Worm (Caenorhabditis elegans) whole organism, L1 larva: ENCODE results near the gene B0001.5.

Source experiments
- C34B4.2 ChIP-seq: sonication (generic microtip); optimal IDR thresholded peaks from 2 replicates; lab custom pipeline; 2017; ENCODE audit warnings: mild to moderate bottlenecking, missing genetic modification characterization, missing compliant biosample characterization
- Y116A8C.19 ChIP-seq: sonication (generic microtip); optimal IDR thresholded peaks from 2 replicates; lab custom pipeline; 2016; ENCODE audit warnings: missing compliant biosample characterization, missing genetic modification characterization, borderline replicate concordance
- aha-1 ChIP-seq: fragments of 150-350 bp; optimal IDR thresholded peaks from 2 replicates; lab custom pipeline; 2014; ENCODE audit warnings: missing biosample characterization, missing genetic modification characterization
- alr-1 ChIP-seq: fragments of 200-800 bp; sonication (Bioruptor generic); optimal IDR thresholded peaks from 2 replicates; lab custom pipeline; 2018; ENCODE audit warnings: borderline replicate concordance, mild to moderate bottlenecking, missing genetic modification characterization, missing compliant biosample characterization
- aly-2 ChIP-seq: fragments of 150-350 bp; optimal IDR thresholded peaks from 2 replicates; lab custom pipeline; 2014; ENCODE audit warnings: missing biosample characterization, missing genetic modification characterization
- blmp-1 ChIP-seq: fragments of 150-350 bp; optimal IDR thresholded peaks from 2 replicates; lab custom pipeline; 2014; ENCODE audit warnings: missing biosample characterization, missing genetic modification characterization
- ceh-63 ChIP-seq: fragments of 200-800 bp; sonication (Bioruptor generic); optimal IDR thresholded peaks from 2 replicates; lab custom pipeline; 2018; ENCODE audit warnings: mild to moderate bottlenecking, missing genetic modification characterization, missing compliant biosample characterization
- ceh-8 ChIP-seq: fragments of 200-800 bp; sonication (Bioruptor generic); optimal IDR thresholded peaks from 2 replicates; lab custom pipeline; 2018; ENCODE audit warnings: mild to moderate bottlenecking, missing genetic modification characterization, moderate library complexity, missing compliant biosample characterization
- dpl-1 ChIP-seq, 3 experiments: fragments of 150-350 bp in 2 of 3; sonication (generic microtip) in 1 of 3; optimal IDR thresholded peaks; 2 replicates each; lab custom pipeline; 2014 to 2017; ENCODE audit warnings: missing biosample characterization in 3 of 3, missing genetic modification characterization in 3 of 3, missing genetic modification reagents in 3 of 3
- dsc-1 ChIP-seq: sonication (generic microtip); optimal IDR thresholded peaks from 2 replicates; lab custom pipeline; 2016; ENCODE audit warnings: mild to moderate bottlenecking, missing genetic modification characterization, missing compliant biosample characterization
- efl-1 ChIP-seq, 4 experiments: fragments of 150-350 bp; optimal IDR thresholded peaks in 3 of 4; peaks in 1 of 4; 1 replicate in 1 of 4; 2 replicates in 3 of 4; lab custom pipeline; 2014; ENCODE audit warnings: missing biosample characterization in 2 of 4, missing genetic modification characterization in 2 of 4, missing genetic modification reagents in 2 of 4
- egl-27 ChIP-seq, 2 experiments: fragments of 150-350 bp in 1 of 2; sonication (generic microtip); optimal IDR thresholded peaks; 3 replicates each; lab custom pipeline; 2017 to 2018; ENCODE audit warnings: missing biosample characterization in 2 of 2, missing genetic modification characterization in 2 of 2, missing genetic modification reagents in 2 of 2
- elt-3 ChIP-seq, 6 experiments: fragments of 150-350 bp in 1 of 6; sonication (generic microtip); optimal IDR thresholded peaks; 2 replicates each; lab custom pipeline; 2017 to 2018; ENCODE audit warnings: missing biosample characterization in 6 of 6, missing genetic modification characterization in 6 of 6, inconsistent platforms in 1 of 6
- ets-5 ChIP-seq: fragments of 200-800 bp; sonication (Bioruptor generic); IDR thresholded peaks from 2 replicates; pipeline ENCODE4 v1.3.6; 2022; ENCODE audit warnings: missing genetic modification characterization, missing compliant biosample characterization
- fkh-4 ChIP-seq: sonication (generic microtip); optimal IDR thresholded peaks from 2 replicates; lab custom pipeline; 2016; ENCODE audit warnings: missing compliant biosample characterization, missing genetic modification characterization, borderline replicate concordance
- fos-1 ChIP-seq: fragments of 150-350 bp; optimal IDR thresholded peaks from 2 replicates; lab custom pipeline; 2014; ENCODE audit warnings: missing biosample characterization, missing genetic modification characterization
- grh-1 ChIP-seq: fragments of 200-800 bp; sonication (Bioruptor generic); IDR thresholded peaks from 2 replicates; pipeline ENCODE4 v1.3.6; 2022; ENCODE audit warnings: missing genetic modification reagents, missing genetic modification characterization, missing compliant biosample characterization
- hlh-17 ChIP-seq: fragments of 200-800 bp; sonication (Bioruptor generic); optimal IDR thresholded peaks from 2 replicates; lab custom pipeline; 2018; ENCODE audit warnings: missing genetic modification characterization, mild to moderate bottlenecking, missing compliant biosample characterization, moderate library complexity, borderline replicate concordance
- hlh-4 ChIP-seq: sonication (generic microtip); optimal IDR thresholded peaks from 2 replicates; lab custom pipeline; 2016; ENCODE audit warnings: mild to moderate bottlenecking, missing genetic modification characterization, missing compliant biosample characterization
- irx-1 ChIP-seq: sonication (generic microtip); optimal IDR thresholded peaks from 2 replicates; lab custom pipeline; 2016; ENCODE audit warnings: missing genetic modification characterization, missing compliant biosample characterization
- lin-13 ChIP-seq: fragments of 150-350 bp; optimal IDR thresholded peaks from 2 replicates; lab custom pipeline; 2014; ENCODE audit warnings: missing biosample characterization, missing genetic modification reagents, missing genetic modification characterization
- lin-15B ChIP-seq: fragments of 150-350 bp; sonication (generic microtip); optimal IDR thresholded peaks from 3 replicates; lab custom pipeline; 2014; ENCODE audit warnings: missing biosample characterization, missing genetic modification characterization
- lin-35 ChIP-seq, 2 experiments: fragments of 150-350 bp; optimal IDR thresholded peaks; 2 replicates each; lab custom pipeline; 2014; ENCODE audit warnings: missing biosample characterization in 2 of 2, missing genetic modification characterization in 2 of 2, missing genetic modification reagents in 2 of 2
- lin-39 ChIP-seq: fragments of 150-350 bp; optimal IDR thresholded peaks from 2 replicates; lab custom pipeline; 2014; ENCODE audit warnings: missing biosample characterization, missing genetic modification reagents, missing genetic modification characterization
- lsy-2 ChIP-seq, 2 experiments: fragments of 150-350 bp; optimal IDR thresholded peaks; 2 replicates each; lab custom pipeline; 2014; ENCODE audit warnings: missing biosample characterization in 2 of 2, missing genetic modification characterization in 2 of 2
- mdl-1 ChIP-seq, 2 experiments: fragments of 150-350 bp; optimal IDR thresholded peaks; 2 replicates each; lab custom pipeline; 2014 to 2017; ENCODE audit warnings: missing biosample characterization in 2 of 2, missing genetic modification characterization in 2 of 2, inconsistent platforms in 1 of 2
- mef-2 ChIP-seq: fragments of 150-350 bp; optimal IDR thresholded peaks from 2 replicates; lab custom pipeline; 2014; ENCODE audit warnings: missing biosample characterization, missing genetic modification characterization
- mep-1 ChIP-seq: fragments of 150-350 bp; optimal IDR thresholded peaks from 2 replicates; lab custom pipeline; 2014; ENCODE audit warnings: missing biosample characterization, missing genetic modification characterization
- nhr-20 ChIP-seq: sonication (generic microtip); optimal IDR thresholded peaks from 2 replicates; lab custom pipeline; 2016; ENCODE audit warnings: mild to moderate bottlenecking, missing genetic modification characterization, missing compliant biosample characterization
- nhr-47 ChIP-seq: sonication (generic microtip); optimal IDR thresholded peaks from 2 replicates; lab custom pipeline; 2016; ENCODE audit warnings: mild to moderate bottlenecking, missing genetic modification characterization, moderate library complexity, missing compliant biosample characterization
- nhr-76 ChIP-seq: sonication (generic microtip); optimal IDR thresholded peaks from 2 replicates; lab custom pipeline; 2017; ENCODE audit warnings: missing biosample characterization, missing genetic modification characterization
- nhr-77 ChIP-seq: fragments of 150-350 bp; optimal IDR thresholded peaks from 2 replicates; lab custom pipeline; 2014; ENCODE audit warnings: missing biosample characterization, missing genetic modification characterization
- nhr-85 ChIP-seq: sonication (generic microtip); peaks from one replicate; lab custom pipeline; 2016; ENCODE audit warnings: missing genetic modification characterization, inconsistent platforms, missing compliant biosample characterization
- pag-3 ChIP-seq: sonication (generic microtip); optimal IDR thresholded peaks from 2 replicates; lab custom pipeline; 2017; ENCODE audit warnings: missing genetic modification characterization, mild to moderate bottlenecking, missing compliant biosample characterization, antibody characterized with exemption, borderline replicate concordance; ENCODE audit not compliant: insufficient read depth
- pax-3 ChIP-seq: fragments of 200-800 bp; sonication (Bioruptor generic); optimal IDR thresholded peaks from 2 replicates; lab custom pipeline; 2018; ENCODE audit warnings: mild to moderate bottlenecking, missing genetic modification characterization, moderate library complexity, missing compliant biosample characterization
- rnt-1 ChIP-seq: sonication (generic microtip); optimal IDR thresholded peaks from 2 replicates; lab custom pipeline; 2016; ENCODE audit warnings: mild to moderate bottlenecking, missing genetic modification characterization, moderate library complexity, missing compliant biosample characterization
- snpc-4 ChIP-seq: fragments of 150-350 bp; optimal IDR thresholded peaks from 2 replicates; lab custom pipeline; 2014; ENCODE audit warnings: missing biosample characterization, missing genetic modification characterization
- snu-23 ChIP-seq: sonication (generic microtip); optimal IDR thresholded peaks from 2 replicates; lab custom pipeline; 2016; ENCODE audit warnings: missing genetic modification characterization, missing compliant biosample characterization
- tbx-2 ChIP-seq: sonication (generic microtip); optimal IDR thresholded peaks from 2 replicates; lab custom pipeline; 2016; ENCODE audit warnings: missing genetic modification characterization, missing compliant biosample characterization
- unc-30 ChIP-seq: sonication (generic microtip); optimal IDR thresholded peaks from 2 replicates; lab custom pipeline; 2017; ENCODE audit warnings: missing biosample characterization, missing genetic modification characterization
- unc-62 ChIP-seq: fragments of 150-350 bp; optimal IDR thresholded peaks from 2 replicates; lab custom pipeline; 2014; ENCODE audit warnings: missing biosample characterization, missing genetic modification reagents, missing genetic modification characterization
- unc-86 ChIP-seq: sonication (generic microtip); optimal IDR thresholded peaks from 2 replicates; lab custom pipeline; 2016; ENCODE audit warnings: missing genetic modification characterization, missing compliant biosample characterization
- unc-98 ChIP-seq: fragments of 200-800 bp; sonication (Bioruptor generic); IDR thresholded peaks from 2 replicates; pipeline ENCODE4 v1.3.6; 2022; ENCODE audit warnings: missing genetic modification characterization, missing compliant biosample characterization
- vab-15 ChIP-seq: sonication (generic microtip); optimal IDR thresholded peaks from 2 replicates; lab custom pipeline; 2017; ENCODE audit warnings: missing genotype, mild to moderate bottlenecking, missing genetic modification characterization, missing compliant biosample characterization
- zag-1 ChIP-seq: fragments of 150-350 bp; optimal IDR thresholded peaks from 2 replicates; lab custom pipeline; 2014; ENCODE audit warnings: missing biosample characterization, missing genetic modification characterization
- zip-4 ChIP-seq: fragments of 200-800 bp; sonication (Bioruptor generic); optimal IDR thresholded peaks from 2 replicates; lab custom pipeline; 2018; ENCODE audit warnings: mild to moderate bottlenecking, missing genetic modification characterization, moderate library complexity, missing compliant biosample characterization

Gene B0001.5

DNA sequence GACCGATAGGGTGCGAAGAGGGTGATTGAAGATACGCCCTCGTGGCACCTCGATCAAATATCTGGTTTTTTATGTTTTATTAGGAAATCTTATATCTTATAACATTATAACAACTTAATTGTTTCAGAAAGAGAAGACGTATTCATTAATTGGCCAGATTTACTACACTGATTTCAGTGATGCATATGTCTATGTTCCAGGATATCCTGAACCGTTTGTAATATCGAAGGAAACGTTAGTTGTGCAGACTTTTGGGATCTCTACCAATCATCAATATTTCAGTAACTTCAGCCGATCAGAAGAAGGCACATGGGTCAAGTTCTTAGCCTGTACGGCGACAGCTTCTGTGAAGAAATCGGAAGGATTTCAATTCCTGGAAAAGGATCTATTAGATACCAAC, 17.3 kb upstream of the B0001.5 start (continued):
- no peak for TF ChIP-seq hlh-17
- TF ChIP-seq, all 84 proteins: peak for 0

DNA sequence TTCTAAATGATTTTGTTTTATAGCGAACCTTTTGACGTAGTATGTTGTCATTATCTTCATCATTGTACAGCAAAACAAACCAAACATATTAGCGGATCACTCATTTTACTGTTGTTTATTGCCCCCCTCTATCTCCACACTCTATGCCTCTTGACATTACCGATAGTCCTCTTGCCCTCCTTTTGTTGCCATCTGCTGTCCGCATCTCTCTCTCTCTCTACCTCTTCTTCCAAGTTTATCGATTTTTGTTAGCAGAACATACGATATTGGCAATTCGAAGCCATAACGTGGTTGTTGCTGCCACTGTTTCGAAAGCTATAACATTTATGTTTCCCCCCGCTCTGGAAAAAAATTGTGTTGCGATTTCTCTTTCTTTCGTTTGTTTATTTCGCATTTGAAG, 14.8 kb upstream of the B0001.5 start:
- TF ChIP-seq ceh-63 (no peak), elt-3 (tag; optimal IDR thresholded peaks at IDR 0.05; lab: Kevin White, UChicago) (peak in 1 of 6 experiments; percentile 7), mep-1 (tag; lab: Kevin White, UChicago) (peak; percentile 9), lin-35 (GFP tag; optimal IDR thresholded peaks at IDR 0.05; lab: Kevin White, UChicago) (peak in 1 of 2 experiments; percentile 2), zag-1 (tag; lab: Kevin White, UChicago) (no peak), nhr-85 (tag; lab: Kevin White, UChicago) (peak; percentile 40)

DNA sequence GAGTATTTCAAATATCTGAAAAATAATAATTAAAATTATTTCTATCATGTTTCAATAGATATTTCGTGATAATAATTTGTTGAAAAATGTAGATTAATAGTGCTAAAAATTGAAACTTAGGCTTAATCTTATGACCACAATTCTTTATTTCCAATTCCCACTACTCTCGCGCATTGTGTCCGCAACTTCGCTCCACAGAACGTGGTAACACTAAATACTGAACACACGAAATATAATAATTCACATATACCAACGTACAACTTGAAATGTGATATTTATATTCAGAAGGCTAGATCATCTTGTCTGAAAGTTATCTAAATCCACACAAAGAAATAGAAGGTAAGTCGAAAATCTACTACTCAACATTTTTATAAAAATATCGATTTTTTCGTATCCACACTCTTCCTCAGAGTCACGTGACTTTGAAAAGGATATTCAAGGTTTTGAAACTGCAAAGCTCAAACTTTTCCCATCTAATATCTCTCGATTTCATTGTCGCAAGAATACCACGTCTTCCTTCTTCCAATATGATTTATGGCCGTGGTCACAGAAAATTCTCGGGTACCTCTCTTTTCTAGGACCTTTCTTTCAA, 13.6 kb upstream of the B0001.5 start, which contains the start of gene eri-12:
TSS of gene eri-12 (plus strand) at position 197 of the 592 bp plus-strand sequence.
- TF ChIP-seq fkh-4 (no peak), dsc-1 (no peak), C34B4.2 (tag; lab: Kevin White, UChicago) (no peak), egl-27 (tag; optimal IDR thresholded peaks at IDR 0.05; lab: Kevin White, UChicago) (no peak), unc-30 (tag; lab: Kevin White, UChicago) (no peak), mdl-1 (tag; optimal IDR thresholded peaks at IDR 0.05; lab: Kevin White, UChicago) (no peak), pax-3 (no peak), zip-4 (GFP tag; lab: Kevin White, UChicago) (no peak), unc-86 (tag; lab: Kevin White, UChicago) (no peak), lsy-2 (tag; optimal IDR thresholded peaks at IDR 0.05; lab: Kevin White, UChicago) (peak in 1 of 2 experiments; percentile 15), lin-35 (GFP tag; optimal IDR thresholded peaks at IDR 0.05; lab: Kevin White, UChicago) (peak in 1 of 2 experiments; percentile 78), grh-1 (GFP tag; lab: Robert Waterston, UW) (no peak), dpl-1 (GFP tag; optimal IDR thresholded peaks at IDR 0.05; lab: Kevin White, UChicago) (peak in 2 of 3 experiments; percentile 44 to 71), unc-98 (GFP tag; lab: Robert Waterston, UW) (no peak), pag-3 (tag; lab: Kevin White, UChicago) (no peak), Y116A8C.19 (tag; lab: Kevin White, UChicago) (no peak), lin-13 (GFP tag; lab: Kevin White, UChicago) (no peak), alr-1 (no peak), nhr-76 (tag; lab: Kevin White, UChicago) (no peak), nhr-20 (tag; lab: Kevin White, UChicago) (no peak), unc-62 (GFP tag; lab: Kevin White, UChicago) (no peak), aly-2 (tag; lab: Kevin White, UChicago) (no peak), nhr-47 (tag; lab: Kevin White, UChicago) (no peak), snpc-4 (tag; lab: Kevin White, UChicago) (no peak), ceh-63 (no peak), mep-1 (tag; lab: Kevin White, UChicago) (peak; percentile 30), blmp-1 (tag; lab: Kevin White, UChicago) (peak; percentile 2), lin-15B (tag; lab: Kevin White, UChicago) (no peak), snu-23 (GFP tag; lab: Kevin White, UChicago) (no peak), lin-39 (no peak), hlh-17 (no peak), tbx-2 (tag; lab: Kevin White, UChicago) (no peak), vab-15 (tag; lab: Kevin White, UChicago) (no peak), irx-1 (tag; lab: Kevin White, UChicago) (no peak), mef-2 (tag; lab: Kevin White, UChicago) (no peak), elt-3 (tag; optimal IDR thresholded peaks at IDR 0.05; lab: Kevin White, UChicago) (no peak), rnt-1 (tag; lab: Kevin White, UChicago) (no peak), ets-5 (GFP tag; lab: Robert Waterston, UW) (no peak), aha-1 (tag; lab: Kevin White, UChicago) (no peak), nhr-77 (tag; lab: Kevin White, UChicago) (no peak), hlh-4 (tag; lab: Kevin White, UChicago) (no peak), fos-1 (tag; lab: Kevin White, UChicago) (no peak), nhr-85 (tag; lab: Kevin White, UChicago) (no peak), ceh-8 (no peak), efl-1 (optimal IDR thresholded peaks at IDR 0.05; lab: Kevin White, UChicago) (peak in 1 of 2 experiments; percentile 56), efl-1 (GFP tag; optimal IDR thresholded peaks at IDR 0.05 in 1 of 2; lab: Kevin White, UChicago) (peak; percentile 44 to 89)
